Fruit fly (Drosophila melanogaster): ENCODE results near the gene Ms.
A peak's percentile ranks its signal among the peaks of the same experiment; 100 is the strongest.

Ms gene

dm6 chr3R:24296913-24297312, 44.4 kb upstream of the Ms start:
- TF ChIP-seq CG14711 (tag; optimal IDR thresholded peaks at IDR 0.05) (no peak), CG12768 (GFP tag; optimal IDR thresholded peaks at IDR 0.05) (no peak), kay (GFP tag; ENCODE audit: borderline replicate concordance) (peak; percentile 89), Crg-1 (GFP tag; optimal IDR thresholded peaks at IDR 0.05) (no peak), cnc (optimal IDR thresholded peaks at IDR 0.05) (no peak), CG5204 (GFP tag; optimal IDR thresholded peaks at IDR 0.05) (no peak), CG33017 (tag; optimal IDR thresholded peaks at IDR 0.05) (no peak), CG7101 (tag; optimal IDR thresholded peaks at IDR 0.05) (no peak), CG11617 (GFP tag; optimal IDR thresholded peaks at IDR 0.05) (no peak), bab1 (GFP tag; optimal IDR thresholded peaks at IDR 0.05) (no peak), ovo (GFP tag; optimal IDR thresholded peaks at IDR 0.05) (no peak), CG1620 (GFP tag; optimal IDR thresholded peaks at IDR 0.05) (no peak), Clk (GFP tag; optimal IDR thresholded peaks at IDR 0.05) (no peak), cic (GFP tag; optimal IDR thresholded peaks at IDR 0.05) (peak; percentile 64), pad (GFP tag; optimal IDR thresholded peaks at IDR 0.05) (no peak), toe (GFP tag; optimal IDR thresholded peaks at IDR 0.05) (no peak), Hr96 (GFP tag; optimal IDR thresholded peaks at IDR 0.05) (no peak)

dm6 chr3R:24297444-24298146, 43.8 kb upstream of the Ms start:
- no peak for TF ChIP-seq ovo (GFP tag; optimal IDR thresholded peaks at IDR 0.05)
- no peak for TF ChIP-seq cic (GFP tag; optimal IDR thresholded peaks at IDR 0.05)
- no peak for TF ChIP-seq Hr96 (GFP tag; optimal IDR thresholded peaks at IDR 0.05)
- TF ChIP-seq tj (GFP tag; optimal IDR thresholded peaks at IDR 0.05): no peak
- TF ChIP-seq CG1620 (GFP tag; optimal IDR thresholded peaks at IDR 0.05): no peak
- TF ChIP-seq Crg-1 (GFP tag; optimal IDR thresholded peaks at IDR 0.05): no peak
- no peak for TF ChIP-seq Clk (GFP tag; optimal IDR thresholded peaks at IDR 0.05)
- no peak for TF ChIP-seq kay (GFP tag; ENCODE audit: borderline replicate concordance)
- no peak for TF ChIP-seq CG14711 (tag; optimal IDR thresholded peaks at IDR 0.05)

- peak; percentile 42 for TF ChIP-seq tj (GFP tag; optimal IDR thresholded peaks at IDR 0.05)
- TF ChIP-seq CG5204 (GFP tag; optimal IDR thresholded peaks at IDR 0.05): peak; percentile 2
- TF ChIP-seq pad (GFP tag; optimal IDR thresholded peaks at IDR 0.05): no peak
- TF ChIP-seq CG7045 (GFP tag; optimal IDR thresholded peaks at IDR 0.05): peak; percentile 40
- peak; percentile 21 for TF ChIP-seq CG11617 (GFP tag; optimal IDR thresholded peaks at IDR 0.05)
- peak; percentile 11 for TF ChIP-seq Mnt (GFP tag; optimal IDR thresholded peaks at IDR 0.05)
- no peak for TF ChIP-seq CG14711 (tag; optimal IDR thresholded peaks at IDR 0.05)
- no peak for TF ChIP-seq toe (GFP tag; optimal IDR thresholded peaks at IDR 0.05)
- peak; percentile 23 for TF ChIP-seq CG1620 (GFP tag; optimal IDR thresholded peaks at IDR 0.05)
- TF ChIP-seq CG7101 (tag; optimal IDR thresholded peaks at IDR 0.05): peak; percentile 21
- TF ChIP-seq CG12768 (GFP tag; optimal IDR thresholded peaks at IDR 0.05): peak; percentile 45
- no peak for TF ChIP-seq cnc (optimal IDR thresholded peaks at IDR 0.05)
- no peak for TF ChIP-seq bab1 (GFP tag; optimal IDR thresholded peaks at IDR 0.05)
- peak; percentile 39 for TF ChIP-seq cic (GFP tag; optimal IDR thresholded peaks at IDR 0.05)
- no peak for TF ChIP-seq CG33017 (tag; optimal IDR thresholded peaks at IDR 0.05)
- peak; percentile 81 for TF ChIP-seq kay (GFP tag; ENCODE audit: borderline replicate concordance)
- no peak for TF ChIP-seq Clk (GFP tag; optimal IDR thresholded peaks at IDR 0.05)
- TF ChIP-seq Hr96 (GFP tag; optimal IDR thresholded peaks at IDR 0.05): no peak
- TF ChIP-seq ovo (GFP tag; optimal IDR thresholded peaks at IDR 0.05): no peak
- no peak for TF ChIP-seq Crg-1 (GFP tag; optimal IDR thresholded peaks at IDR 0.05)
Measured at dm6 chr3R:24298534-24298936, 42.8 kb upstream of the Ms start.

- TF ChIP-seq toe (GFP tag; optimal IDR thresholded peaks at IDR 0.05): no peak
Measured at dm6 chr3R:24299148-24299547, 42.2 kb upstream of the Ms start.

- TF ChIP-seq cnc (optimal IDR thresholded peaks at IDR 0.05): no peak
- no peak for TF ChIP-seq CG12768 (GFP tag; optimal IDR thresholded peaks at IDR 0.05)
- no peak for TF ChIP-seq Crg-1 (GFP tag; optimal IDR thresholded peaks at IDR 0.05)
- peak; percentile 17 for TF ChIP-seq tj (GFP tag; optimal IDR thresholded peaks at IDR 0.05)
- no peak for TF ChIP-seq CG1620 (GFP tag; optimal IDR thresholded peaks at IDR 0.05)
- peak; percentile 36 for TF ChIP-seq bab1 (GFP tag; optimal IDR thresholded peaks at IDR 0.05)
- no peak for TF ChIP-seq Hr96 (GFP tag; optimal IDR thresholded peaks at IDR 0.05)
- TF ChIP-seq CG14711 (tag; optimal IDR thresholded peaks at IDR 0.05): no peak
- no peak for TF ChIP-seq kay (GFP tag; ENCODE audit: borderline replicate concordance)
- TF ChIP-seq Mnt (GFP tag; optimal IDR thresholded peaks at IDR 0.05): no peak
- TF ChIP-seq ovo (GFP tag; optimal IDR thresholded peaks at IDR 0.05): no peak
Measured at dm6 chr3R:24301520-24301919, 39.8 kb upstream of the Ms start.

- TF ChIP-seq CG33017 (tag; optimal IDR thresholded peaks at IDR 0.05) (no peak), CG11617 (GFP tag; optimal IDR thresholded peaks at IDR 0.05) (no peak), bab1 (GFP tag; optimal IDR thresholded peaks at IDR 0.05) (peak; percentile 44), Clk (GFP tag; optimal IDR thresholded peaks at IDR 0.05) (no peak), CG14711 (tag; optimal IDR thresholded peaks at IDR 0.05) (no peak)
Measured at dm6 chr3R:24303060-24303459, 38.3 kb upstream of the Ms start.
